Fruit fly (Drosophila melanogaster) Kc167 (cell line): ENCODE results near the gene CG3702.

ENCODE experiments used
- Myc ChIP-seq: fragments of >200 bp; optimal IDR thresholded peaks from 2 replicates; lab custom pipeline; 2017; ENCODE audit warnings: missing external identifiers
- h ChIP-seq: fragments of >200 bp; optimal IDR thresholded peaks from 3 replicates; lab custom pipeline; 2018; ENCODE audit warnings: missing external identifiers
- insv ChIP-seq: fragments of >200 bp; optimal IDR thresholded peaks from 3 replicates; lab custom pipeline; 2018; ENCODE audit warnings: missing external identifiers
- psq ChIP-seq: fragments of >200 bp; optimal IDR thresholded peaks from 2 replicates; lab custom pipeline; 2017; ENCODE audit warnings: missing external identifiers
- ttk ChIP-seq: sonication (Bioruptor generic); optimal IDR thresholded peaks from 2 replicates; lab custom pipeline; 2017; ENCODE audit warnings: missing external identifiers

DNA sequence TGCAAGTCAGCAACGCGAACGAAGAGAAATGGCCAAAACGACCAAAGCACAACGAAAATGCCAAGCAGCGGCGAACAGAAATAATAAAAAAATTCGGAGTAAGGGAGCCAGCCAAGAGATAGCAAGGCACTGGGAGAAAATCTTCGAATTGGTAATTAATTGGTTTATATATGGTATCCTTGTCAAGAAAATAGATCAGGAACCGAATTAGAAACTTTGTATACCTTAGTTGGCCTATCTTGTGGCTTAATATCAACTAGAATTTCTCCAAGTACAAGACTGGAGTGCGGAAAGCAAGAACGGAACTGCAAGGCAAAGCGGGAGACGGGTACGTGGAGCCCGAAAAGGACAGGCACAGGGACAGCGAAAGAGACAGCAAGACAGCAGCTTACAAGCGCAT is 46.9 kb downstream of the CG3702 start:
- TF ChIP-seq ttk (lab: Kevin White, UChicago) (no peak), insv (lab: Kevin White, UChicago) (no peak), h (lab: Kevin White, UChicago) (no peak), psq (lab: Kevin White, UChicago) (no peak), Myc (lab: Kevin White, UChicago) (no peak)
